Fruit fly (Drosophila melanogaster): ENCODE data around the gene CG33253.

CG33253 gene

DNA sequence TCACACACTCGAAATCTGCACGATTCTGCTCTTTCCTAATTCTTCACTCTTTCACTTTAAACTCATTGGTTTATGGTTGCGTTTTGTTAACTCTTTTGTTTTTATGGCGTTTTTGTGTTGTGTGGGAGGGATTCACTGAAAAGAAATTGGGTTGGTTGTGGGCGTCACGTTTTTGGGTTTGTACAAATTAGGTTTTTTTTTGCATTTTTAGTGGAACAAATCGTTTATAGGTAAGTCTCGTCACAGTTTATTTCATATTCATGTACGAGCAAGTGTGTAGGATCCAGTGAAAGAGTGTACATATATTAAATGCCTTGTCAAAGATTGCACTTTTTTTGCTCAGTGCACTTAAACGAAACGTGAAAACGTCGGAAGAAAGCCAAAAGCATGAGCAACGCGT, 18.5 kb upstream of the CG33253 start (continued):
- no peak for TF ChIP-seq pita (GFP tag; optimal IDR thresholded peaks at IDR 0.05)
- no peak for TF ChIP-seq CG14014 (GFP tag; IDR thresholded peaks at IDR 0.05)
- peak; percentile 42 for TF ChIP-seq Xbp1 (GFP tag; optimal IDR thresholded peaks at IDR 0.05)
- TF ChIP-seq CG8359 (GFP tag; optimal IDR thresholded peaks at IDR 0.05; ENCODE audit: borderline replicate concordance): no peak
- TF ChIP-seq lov (optimal IDR thresholded peaks at IDR 0.05): no peak
- no peak for TF ChIP-seq lov (GFP tag; IDR thresholded peaks at IDR 0.05)
- peak; percentile 60 for TF ChIP-seq CG11504 (tag; optimal IDR thresholded peaks at IDR 0.05)
- no peak for TF ChIP-seq TFAM (GFP tag; optimal IDR thresholded peaks at IDR 0.05)
- TF ChIP-seq dmrt99B (tag; optimal IDR thresholded peaks at IDR 0.05): peak; percentile 48
- no peak for TF ChIP-seq Poxn (GFP tag; IDR thresholded peaks at IDR 0.05)
- TF ChIP-seq CG3726 (GFP tag; IDR thresholded peaks at IDR 0.05): no peak
- TF ChIP-seq kay (GFP tag; optimal IDR thresholded peaks at IDR 0.05): no peak
- no peak for TF ChIP-seq CG12769 (tag; optimal IDR thresholded peaks at IDR 0.05)
- peak; percentile 18 for TF ChIP-seq CG7556 (GFP tag; optimal IDR thresholded peaks at IDR 0.05)
- no peak for TF ChIP-seq Neu2 (GFP tag; optimal IDR thresholded peaks at IDR 0.05; ENCODE audit: borderline replicate concordance)
- TF ChIP-seq grau (tag; optimal IDR thresholded peaks at IDR 0.05): peak; percentile 5
- TF ChIP-seq Max (GFP tag; optimal IDR thresholded peaks at IDR 0.05): no peak
- no peak for TF ChIP-seq CG10267 (tag; optimal IDR thresholded peaks at IDR 0.05)
- TF ChIP-seq Nf-YA (GFP tag; IDR thresholded peaks at IDR 0.05): no peak
- peak; percentile 19 for TF ChIP-seq lilli (GFP tag; optimal IDR thresholded peaks at IDR 0.05)
- no peak for TF ChIP-seq CG17829 (tag; optimal IDR thresholded peaks at IDR 0.05)
- no peak for TF ChIP-seq yki (optimal IDR thresholded peaks at IDR 0.05)
- no peak for TF ChIP-seq CG7357 (GFP tag; IDR thresholded peaks at IDR 0.05)
- TF ChIP-seq crc (GFP tag; optimal IDR thresholded peaks at IDR 0.05): peak; percentile 15
- no peak for TF ChIP-seq CkIIα-i1 (GFP tag; IDR thresholded peaks at IDR 0.05)
- TF ChIP-seq HHEX (GFP tag; optimal IDR thresholded peaks at IDR 0.05): peak; percentile 23
- TF ChIP-seq zf30C (GFP tag; optimal IDR thresholded peaks at IDR 0.05): peak; percentile 2
- TF ChIP-seq ATbp (GFP tag; optimal IDR thresholded peaks at IDR 0.05): peak; percentile 28
- TF ChIP-seq Stat92E (GFP tag; optimal IDR thresholded peaks at IDR 0.05): no peak
- TF ChIP-seq bbx (GFP tag; IDR thresholded peaks at IDR 0.05; ENCODE audit: partially characterized antibody): no peak
- no peak for TF ChIP-seq CG6175 (GFP tag; IDR thresholded peaks at IDR 0.05)
- no peak for TF ChIP-seq cwo (GFP tag; optimal IDR thresholded peaks at IDR 0.05)
- TF ChIP-seq Hr51 (GFP tag; optimal IDR thresholded peaks at IDR 0.05): peak in 1 of 2 experiments; percentile 55
- no peak for TF ChIP-seq CG11456 (GFP tag; IDR thresholded peaks at IDR 0.05)
- TF ChIP-seq ap (GFP tag; IDR thresholded peaks at IDR 0.05): no peak
- TF ChIP-seq ham (GFP tag; IDR thresholded peaks at IDR 0.05): no peak
- peak; percentile 30 to 37 for TF ChIP-seq chif (GFP tag; optimal IDR thresholded peaks at IDR 0.05)
- no peak for TF ChIP-seq Ets97D (GFP tag; optimal IDR thresholded peaks at IDR 0.05)
- peak; percentile 20 for TF ChIP-seq Sox100B (GFP tag; optimal IDR thresholded peaks at IDR 0.05)
- TF ChIP-seq CG13894 (tag; optimal IDR thresholded peaks at IDR 0.05): no peak
- TF ChIP-seq Abd-B (GFP tag; optimal IDR thresholded peaks at IDR 0.05): no peak
- no peak for TF ChIP-seq CG7271 (tag; optimal IDR thresholded peaks at IDR 0.05)
- no peak for TF ChIP-seq CG5953 (GFP tag; IDR thresholded peaks at IDR 0.05)
- TF ChIP-seq Lpt (GFP tag; optimal IDR thresholded peaks at IDR 0.05): no peak
- TF ChIP-seq Dbx (GFP tag; IDR thresholded peaks at IDR 0.05): no peak
- TF ChIP-seq ftz-f1 (GFP tag; optimal IDR thresholded peaks at IDR 0.05): no peak
- 0 out of 3 replicates have a peak, but pooled peaks have one; percentile 30 for TF ChIP-seq ken (GFP tag; IDR thresholded peaks at IDR 0.05)
- no peak for TF ChIP-seq Dref (GFP tag; IDR thresholded peaks at IDR 0.05)
- 0 out of 2 replicates have a peak, but pooled peaks have one; percentile 15 for TF ChIP-seq Ada2b (GFP tag; IDR thresholded peaks at IDR 0.05)
- no peak for TF ChIP-seq da (GFP tag; optimal IDR thresholded peaks at IDR 0.05)
- TF ChIP-seq lmd (GFP tag; IDR thresholded peaks at IDR 0.05): 0 out of 2 replicates have a peak, but pooled peaks have one; percentile 37
- TF ChIP-seq Bteb2 (GFP tag; optimal IDR thresholded peaks at IDR 0.05): no peak

Data from whole organism, embryonic.